Fruit fly (Drosophila melanogaster) whole organism, embryonic: ENCODE results near the gene Atg13.

Source experiments
- B-H1 ChIP-seq: fragments of 200-800 bp; sonication (Bioruptor generic); IDR thresholded peaks from 3 replicates; pipeline ENCODE4 v1.3.6; 2022; ENCODE audit warnings: missing biosample characterization, missing genetic modification characterization
- BEAF-32 ChIP-seq: fragments of 200-800 bp; sonication (Bioruptor generic); optimal IDR thresholded peaks from 3 replicates; lab custom pipeline; 2017; ENCODE audit warnings: missing biosample characterization, missing genetic modification characterization, mild to moderate bottlenecking, moderate library complexity, missing genetic modification reagents
- CG11247 ChIP-seq: fragments of 200-800 bp; sonication (Bioruptor generic); IDR thresholded peaks from 2 replicates; pipeline ENCODE4 v1.3.6; 2022; ENCODE audit warnings: missing biosample characterization, missing genetic modification characterization
- CG11560 ChIP-seq: fragments of 200-800 bp; sonication (Bioruptor generic); IDR thresholded peaks from 3 replicates; pipeline ENCODE4 v1.3.6; 2022; ENCODE audit warnings: missing biosample characterization, missing genetic modification characterization
- CG12104 ChIP-seq: fragments of 200-800 bp; sonication (Bioruptor generic); optimal IDR thresholded peaks from 3 replicates; lab custom pipeline; 2016; ENCODE audit warnings: missing biosample characterization, missing genetic modification characterization
- CG12155 ChIP-seq: fragments of 200-800 bp; sonication (Bioruptor generic); optimal IDR thresholded peaks from 3 replicates; lab custom pipeline; 2016; ENCODE audit warnings: missing biosample characterization, missing genetic modification characterization
- CG12391 ChIP-seq: fragments of 200-800 bp; sonication (Bioruptor generic); optimal IDR thresholded peaks from 3 replicates; lab custom pipeline; 2018; ENCODE audit warnings: missing biosample characterization, mild to moderate bottlenecking, missing genetic modification characterization, moderate library complexity
- CG13296 ChIP-seq: fragments of 200-800 bp; sonication (Bioruptor generic); optimal IDR thresholded peaks from 3 replicates; lab custom pipeline; 2018; ENCODE audit warnings: missing biosample characterization, mild to moderate bottlenecking, missing genetic modification characterization
- CG17361 ChIP-seq: fragments of 200-800 bp; sonication (Bioruptor generic); IDR thresholded peaks from 3 replicates; pipeline ENCODE4 v1.3.6; 2022; ENCODE audit warnings: missing biosample characterization, missing genetic modification characterization
- CG18764 ChIP-seq: fragments of 200-800 bp; sonication (Bioruptor generic); optimal IDR thresholded peaks from 3 replicates; lab custom pipeline; 2016; ENCODE audit warnings: missing biosample characterization, missing genetic modification characterization
- CG2116 ChIP-seq: fragments of 200-800 bp; sonication (Bioruptor generic); optimal IDR thresholded peaks from 3 replicates; lab custom pipeline; 2018; ENCODE audit warnings: missing biosample characterization, mild to moderate bottlenecking, missing genetic modification characterization
- CG2120 ChIP-seq: fragments of 200-800 bp; sonication (Bioruptor generic); optimal IDR thresholded peaks from 3 replicates; lab custom pipeline; 2016; ENCODE audit warnings: missing biosample characterization, missing genetic modification characterization
- CG30403 ChIP-seq: fragments of 200-800 bp; sonication (Bioruptor generic); optimal IDR thresholded peaks from 3 replicates; lab custom pipeline; 2016; ENCODE audit warnings: missing biosample characterization, missing genetic modification characterization
- CG31441 ChIP-seq: fragments of 200-800 bp; sonication (Bioruptor generic); IDR thresholded peaks from 2 replicates; pipeline ENCODE4 v1.3.6; 2022; ENCODE audit warnings: missing biosample characterization, missing genetic modification characterization
- CG32532 ChIP-seq: fragments of 200-800 bp; sonication (Bioruptor generic); IDR thresholded peaks from 2 replicates; pipeline ENCODE4 v1.3.6; 2022; ENCODE audit warnings: missing biosample characterization, missing genetic modification characterization
- CG5245 ChIP-seq: fragments of 200-800 bp; sonication (Bioruptor generic); optimal IDR thresholded peaks from 3 replicates; lab custom pipeline; 2016; ENCODE audit warnings: missing biosample characterization, missing genetic modification characterization
- CG6272 ChIP-seq: fragments of 200-800 bp; sonication (Bioruptor generic); IDR thresholded peaks from 2 replicates; pipeline ENCODE4 v1.3.6; 2022; ENCODE audit warnings: missing biosample characterization, missing genetic modification characterization
- CG7271 ChIP-seq: fragments of 200-800 bp; sonication (Bioruptor generic); optimal IDR thresholded peaks from 2 replicates; lab custom pipeline; 2018; ENCODE audit warnings: missing biosample characterization, mild to moderate bottlenecking, missing genetic modification characterization, moderate library complexity
- CG7745 ChIP-seq: fragments of 200-800 bp; sonication (Bioruptor generic); optimal IDR thresholded peaks from 2 replicates; lab custom pipeline; 2018; ENCODE audit warnings: missing biosample characterization, mild to moderate bottlenecking, missing genetic modification characterization, moderate library complexity
- CG8281 ChIP-seq: fragments of 200-800 bp; sonication (Bioruptor generic); optimal IDR thresholded peaks from 2 replicates; lab custom pipeline; 2018; ENCODE audit warnings: missing biosample characterization, mild to moderate bottlenecking, missing genetic modification characterization, moderate library complexity
- CG8388 ChIP-seq: fragments of 200-800 bp; sonication (Bioruptor generic); optimal IDR thresholded peaks from 2 replicates; lab custom pipeline; 2019; ENCODE audit warnings: missing biosample characterization, mild to moderate bottlenecking, missing genetic modification characterization, moderate library complexity
- CG8924 ChIP-seq: fragments of 200-800 bp; optimal IDR thresholded peaks from 3 replicates; lab custom pipeline; 2019; ENCODE audit warnings: missing biosample characterization, mild to moderate bottlenecking, missing genetic modification characterization, moderate library complexity
- Fer2 ChIP-seq: fragments of 200-800 bp; sonication (Bioruptor generic); optimal IDR thresholded peaks from 2 replicates; lab custom pipeline; 2018; ENCODE audit warnings: missing biosample characterization, mild to moderate bottlenecking, missing genetic modification characterization, moderate library complexity
- HLH4C ChIP-seq: fragments of 200-800 bp; sonication (Bioruptor generic); IDR thresholded peaks from 3 replicates; pipeline ENCODE4 v1.3.6; 2022; ENCODE audit warnings: missing biosample characterization, missing genetic modification characterization; ENCODE audit not compliant: partially characterized antibody
- Hand ChIP-seq: fragments of 200-800 bp; sonication (Bioruptor generic); optimal IDR thresholded peaks from 2 replicates; lab custom pipeline; 2017; ENCODE audit warnings: mild to moderate bottlenecking, missing biosample characterization, missing genetic modification reagents, missing genetic modification characterization
- HmgD ChIP-seq: fragments of 200-800 bp; sonication (Bioruptor generic); optimal IDR thresholded peaks from 3 replicates; lab custom pipeline; 2016; ENCODE audit warnings: missing biosample characterization, missing genetic modification characterization
- Max ChIP-seq: fragments of 200-800 bp; sonication (Bioruptor generic); optimal IDR thresholded peaks from 2 replicates; lab custom pipeline; 2016; ENCODE audit warnings: missing biosample characterization, mild to moderate bottlenecking, missing genetic modification characterization
- NK7.1 ChIP-seq: fragments of 200-800 bp; sonication (Bioruptor generic); optimal IDR thresholded peaks from 3 replicates; lab custom pipeline; 2016; ENCODE audit warnings: missing biosample characterization, missing genetic modification characterization
- Oaz ChIP-seq: fragments of 200-800 bp; sonication (Bioruptor generic); IDR thresholded peaks from 2 replicates; pipeline ENCODE4 v1.3.6; 2022; ENCODE audit warnings: missing biosample characterization, missing genetic modification characterization
- Opbp ChIP-seq: fragments of 200-800 bp; sonication (Bioruptor generic); IDR thresholded peaks from 3 replicates; pipeline ENCODE4 v1.3.6; 2022; ENCODE audit warnings: missing biosample characterization, missing genetic modification characterization; ENCODE audit not compliant: partially characterized antibody
- Scr ChIP-seq: fragments of 200-800 bp; sonication (Bioruptor generic); IDR thresholded peaks from 2 replicates; pipeline ENCODE4 v1.3.6; 2022; ENCODE audit warnings: missing biosample characterization, missing genetic modification characterization; ENCODE audit not compliant: partially characterized antibody
- bigmax ChIP-seq: fragments of 200-800 bp; sonication (Bioruptor generic); optimal IDR thresholded peaks from 2 replicates; lab custom pipeline; 2018; ENCODE audit warnings: missing biosample characterization, mild to moderate bottlenecking, missing genetic modification characterization
- chm ChIP-seq: fragments of 200-800 bp; sonication (Bioruptor generic); IDR thresholded peaks from 2 replicates; pipeline ENCODE4 v1.3.6; 2022; ENCODE audit warnings: missing biosample characterization, missing genetic modification characterization
- dpn ChIP-seq, 2 experiments: fragments of 200-800 bp; sonication (Bioruptor generic); optimal IDR thresholded peaks; 3 replicates each; lab custom pipeline; 2016; ENCODE audit warnings: missing biosample characterization in 2 of 2, missing genetic modification characterization in 2 of 2
- gce ChIP-seq: fragments of 200-800 bp; sonication (Bioruptor generic); IDR thresholded peaks from 3 replicates; pipeline ENCODE4 v1.3.6; 2022; ENCODE audit warnings: missing biosample characterization, missing genetic modification characterization
- grau ChIP-seq: fragments of 200-800 bp; optimal IDR thresholded peaks from 3 replicates; lab custom pipeline; 2019; ENCODE audit warnings: missing biosample characterization, mild to moderate bottlenecking, missing genetic modification characterization, moderate library complexity
- mirr ChIP-seq: fragments of 200-800 bp; sonication (Bioruptor generic); optimal IDR thresholded peaks from 3 replicates; lab custom pipeline; 2018; ENCODE audit warnings: missing biosample characterization, mild to moderate bottlenecking, missing genetic modification characterization
- nerfin-2 ChIP-seq: fragments of 200-800 bp; sonication (Bioruptor generic); IDR thresholded peaks from 2 replicates; pipeline ENCODE4 v1.3.6; 2022; ENCODE audit warnings: missing biosample characterization, missing genetic modification characterization; ENCODE audit not compliant: partially characterized antibody
- odd ChIP-seq: fragments of 200-800 bp; sonication (Bioruptor generic); optimal IDR thresholded peaks from 2 replicates; lab custom pipeline; 2017; ENCODE audit warnings: missing biosample characterization, mild to moderate bottlenecking, missing genetic modification characterization
- pfk ChIP-seq: fragments of 200-800 bp; sonication (Bioruptor generic); optimal IDR thresholded peaks from 2 replicates; lab custom pipeline; 2018; ENCODE audit warnings: missing biosample characterization, mild to moderate bottlenecking, missing genetic modification characterization, moderate library complexity
- rib ChIP-seq: fragments of 200-800 bp; sonication (Bioruptor generic); IDR thresholded peaks from 2 replicates; pipeline ENCODE4 v1.3.6; 2022; ENCODE audit warnings: missing biosample characterization, missing genetic modification characterization
- row ChIP-seq: fragments of 200-800 bp; sonication (Bioruptor generic); IDR thresholded peaks from 3 replicates; pipeline ENCODE4 v1.3.6; 2022; ENCODE audit warnings: missing biosample characterization, missing genetic modification characterization
- run ChIP-seq: fragments of 200-800 bp; sonication (Bioruptor generic); optimal IDR thresholded peaks from 3 replicates; lab custom pipeline; 2018; ENCODE audit warnings: missing biosample characterization, mild to moderate bottlenecking, missing genetic modification characterization
- schlank ChIP-seq: fragments of 200-800 bp; sonication (Bioruptor generic); optimal IDR thresholded peaks from 2 replicates; lab custom pipeline; 2018; ENCODE audit warnings: missing biosample characterization, mild to moderate bottlenecking, missing genetic modification characterization
- sd ChIP-seq: fragments of 200-800 bp; sonication (Bioruptor generic); optimal IDR thresholded peaks from 3 replicates; lab custom pipeline; 2018; ENCODE audit warnings: missing biosample characterization, mild to moderate bottlenecking, missing genetic modification characterization, moderate library complexity
- shn ChIP-seq: fragments of 200-800 bp; sonication (Bioruptor generic); optimal IDR thresholded peaks from 3 replicates; lab custom pipeline; 2016; ENCODE audit warnings: missing biosample characterization, missing genetic modification characterization
- sim ChIP-seq: fragments of 200-800 bp; sonication (Bioruptor generic); IDR thresholded peaks from 2 replicates; pipeline ENCODE4 v1.3.6; 2022; ENCODE audit warnings: missing biosample characterization, missing genetic modification characterization
- slbo ChIP-seq: fragments of 200-800 bp; sonication (Bioruptor generic); IDR thresholded peaks from 2 replicates; pipeline ENCODE4 v1.3.6; 2022; ENCODE audit warnings: missing biosample characterization, missing genetic modification characterization
- so ChIP-seq: fragments of 200-800 bp; sonication (Bioruptor generic); IDR thresholded peaks from 3 replicates; pipeline ENCODE4 v1.3.6; 2022; ENCODE audit warnings: missing biosample characterization, missing genetic modification characterization
- trem ChIP-seq: fragments of 200-800 bp; optimal IDR thresholded peaks from 3 replicates; lab custom pipeline; 2019; ENCODE audit warnings: missing biosample characterization, mild to moderate bottlenecking, missing genetic modification characterization, moderate library complexity

Atg13 gene

DNA sequence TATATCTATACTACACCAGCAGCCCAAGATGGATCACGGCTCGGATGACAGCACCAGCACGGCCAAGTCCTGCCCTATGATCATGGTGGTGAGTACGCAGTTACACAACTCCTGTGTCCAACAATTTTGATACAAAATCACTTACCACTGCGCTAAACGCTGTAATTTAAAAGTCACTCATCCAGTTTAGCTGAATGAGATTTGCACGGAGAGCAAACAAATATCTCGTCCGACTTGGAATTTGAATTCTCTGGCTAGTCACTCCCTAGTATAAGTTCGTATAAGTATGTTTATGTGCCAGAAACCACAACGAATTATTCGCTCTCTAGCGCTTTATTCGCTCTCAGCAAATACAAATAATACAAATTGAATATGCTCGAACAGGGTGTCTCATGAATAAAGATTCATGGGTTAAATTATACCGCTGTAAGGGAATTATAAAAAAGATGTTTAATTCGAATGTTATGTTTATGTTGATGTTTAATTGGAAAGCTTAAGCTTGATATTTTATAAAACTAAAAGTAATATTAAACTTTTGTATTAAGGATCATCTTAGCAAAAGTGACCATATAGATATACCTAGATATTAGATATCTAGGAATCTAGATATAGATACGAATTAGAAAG lies 31.8 kb upstream of the Atg13 start:
- TF ChIP-seq BEAF-32 (GFP tag; lab: Kevin White, UChicago) (no peak), Max (GFP tag; lab: Kevin White, UChicago) (no peak), sim (GFP tag; lab: Robert Waterston, UW) (no peak), slbo (GFP tag; lab: Robert Waterston, UW) (peak; percentile 49; the same call in 1 of the 2 replicates), CG13296 (peak; percentile 42), run (tag; lab: Kevin White, UChicago) (no peak), sd (peak; percentile 41), CG18764 (GFP tag; lab: Kevin White, UChicago) (no peak), trem (tag; lab: Kevin White, UChicago) (no peak), chm (GFP tag; lab: Robert Waterston, UW) (no peak; the same call in 1 of the 2 replicates), Scr (no peak), grau (tag; lab: Kevin White, UChicago) (peak; percentile 49), gce (GFP tag; lab: Robert Waterston, UW) (no peak; the same call in 2 of the 3 replicates), CG8281 (tag; lab: Kevin White, UChicago) (no peak), so (no peak), CG11560 (tag; lab: Robert Waterston, UW) (no peak), CG17361 (GFP tag; lab: Robert Waterston, UW) (no peak), nerfin-2 (no peak), CG8388 (GFP tag; lab: Kevin White, UChicago) (no peak), dpn (GFP tag; optimal IDR thresholded peaks at IDR 0.05; lab: Kevin White, UChicago) (no peak), Oaz (GFP tag; lab: Robert Waterston, UW) (no peak), B-H1 (GFP tag; lab: Robert Waterston, UW) (no peak), CG12104 (GFP tag; lab: Kevin White, UChicago) (no peak), CG7271 (no peak), CG2120 (GFP tag; lab: Kevin White, UChicago) (peak; percentile 61), schlank (tag; lab: Kevin White, UChicago) (no peak), HLH4C (GFP tag; lab: Robert Waterston, UW) (no peak), pfk (GFP tag; lab: Kevin White, UChicago) (no peak), CG11247 (no peak), bigmax (GFP tag; lab: Kevin White, UChicago) (no peak), CG30403 (GFP tag; lab: Kevin White, UChicago) (peak; percentile 3), CG8924 (tag; lab: Kevin White, UChicago) (peak; percentile 25), HmgD (GFP tag; lab: Kevin White, UChicago) (no peak), CG12155 (GFP tag; lab: Kevin White, UChicago) (no peak), CG5245 (no peak), CG12391 (tag; lab: Kevin White, UChicago) (peak; percentile 23), rib (GFP tag; lab: Robert Waterston, UW) (no peak), shn (GFP tag; lab: Kevin White, UChicago) (no peak), CG6272 (no peak), Hand (GFP tag; lab: Kevin White, UChicago) (peak; percentile 1), CG32532 (GFP tag; lab: Robert Waterston, UW) (peak; percentile 48; the same call in 1 of the 2 replicates), odd (GFP tag; lab: Kevin White, UChicago) (no peak), mirr (GFP tag; lab: Kevin White, UChicago) (no peak), row (GFP tag; lab: Robert Waterston, UW) (peak; percentile 47; the same call in 1 of the 3 replicates), CG2116 (GFP tag; lab: Kevin White, UChicago) (no peak), NK7.1 (GFP tag; lab: Kevin White, UChicago) (no peak), CG7745 (tag; lab: Kevin White, UChicago) (no peak), Fer2 (no peak), Opbp (0 out of 3 replicates have a peak, but pooled peaks have one; percentile 25), CG31441 (GFP tag; lab: Robert Waterston, UW) (no peak)
